Worm (Caenorhabditis elegans) whole organism, young adult: Measurements from ENCODE around the gene lig-1.

Experiments
- ceh-58 ChIP-seq: fragments of 200-800 bp; sonication (Bioruptor generic); IDR thresholded peaks from 2 replicates; pipeline ENCODE4 v1.3.6; 2022; ENCODE audit warnings: missing genetic modification characterization, missing compliant biosample characterization
- dpl-1 ChIP-seq: fragments of 150-350 bp; optimal IDR thresholded peaks from 2 replicates; lab custom pipeline; 2014; ENCODE audit warnings: missing biosample characterization, missing genetic modification reagents, missing genetic modification characterization

ce11 chrV:10865599-10865998 lies 51.7 kb downstream of the lig-1 start, which contains the start of gene saeg-1:
- TF ChIP-seq ceh-58: no peak
- no peak for TF ChIP-seq dpl-1 (GFP tag; lab: Kevin White, UChicago)
